Worm (Caenorhabditis elegans): ENCODE results near the gene srj-29.
A peak's percentile ranks its signal among the peaks of the same experiment; 100 is the strongest.

srj-29 gene

DNA sequence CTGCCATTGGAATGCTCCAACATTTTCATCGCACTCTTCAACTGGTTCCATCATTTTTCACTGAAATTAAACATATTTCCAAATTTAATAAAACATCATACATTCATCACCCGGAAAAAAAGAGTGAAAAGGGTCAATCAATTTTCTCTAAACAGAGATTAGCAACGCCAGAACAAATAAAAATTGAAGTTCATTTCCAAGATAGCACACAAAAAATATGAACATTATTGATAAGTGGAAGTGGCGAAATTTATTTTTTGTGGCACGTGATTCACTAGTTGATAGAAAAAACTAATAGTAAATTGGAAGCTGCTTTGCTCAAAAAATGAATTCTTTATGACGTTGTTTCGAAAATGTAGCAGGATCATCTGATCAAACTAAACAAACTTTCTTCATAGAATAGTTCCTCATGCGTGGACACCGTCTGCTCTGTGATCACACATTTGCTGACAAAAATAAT lies at the start of gene srj-29, which contains the start of gene F14H3.12:
TSS of gene srj-29 (plus strand) at position 410 of the 460 bp plus-strand sequence.
TSS of gene F14H3.12 (minus strand) at position 74 of the 460 bp plus-strand sequence.
- TF ChIP-seq snu-23 (GFP tag; optimal IDR thresholded peaks at IDR 0.05) (no peak), isw-1 (GFP tag; IDR thresholded peaks at IDR 0.05) (no peak), elt-2 (tag; optimal IDR thresholded peaks at IDR 0.05) (peak; percentile 48)

DNA sequence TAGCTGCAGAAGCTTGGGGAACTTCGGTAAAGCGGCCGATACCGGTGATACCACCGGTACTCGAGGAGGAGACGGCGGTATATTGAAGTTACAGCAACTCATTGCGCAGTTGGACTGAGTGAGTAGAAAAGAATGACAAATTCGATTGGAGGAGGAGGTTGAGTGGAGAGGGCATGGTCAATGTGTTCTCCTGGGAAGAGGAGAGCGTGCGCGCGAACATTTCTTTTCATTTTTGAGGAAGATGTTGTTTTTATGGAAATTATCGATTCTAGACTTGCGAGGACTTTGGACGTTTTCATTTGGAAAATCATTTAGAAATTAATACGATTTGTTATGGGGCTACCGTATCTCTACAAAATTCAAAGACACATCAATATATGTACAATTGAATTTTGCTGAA lies 46.2 kb upstream of the srj-29 start:
- TF ChIP-seq lir-3 (tag; optimal IDR thresholded peaks at IDR 0.05; ENCODE audit: poor library complexity) (no peak), efl-1 (optimal IDR thresholded peaks at IDR 0.05) (no peak), efl-1 (GFP tag; optimal IDR thresholded peaks at IDR 0.05 in 1 of 2) (peak in 1 of 2 experiments; percentile 46)

DNA sequence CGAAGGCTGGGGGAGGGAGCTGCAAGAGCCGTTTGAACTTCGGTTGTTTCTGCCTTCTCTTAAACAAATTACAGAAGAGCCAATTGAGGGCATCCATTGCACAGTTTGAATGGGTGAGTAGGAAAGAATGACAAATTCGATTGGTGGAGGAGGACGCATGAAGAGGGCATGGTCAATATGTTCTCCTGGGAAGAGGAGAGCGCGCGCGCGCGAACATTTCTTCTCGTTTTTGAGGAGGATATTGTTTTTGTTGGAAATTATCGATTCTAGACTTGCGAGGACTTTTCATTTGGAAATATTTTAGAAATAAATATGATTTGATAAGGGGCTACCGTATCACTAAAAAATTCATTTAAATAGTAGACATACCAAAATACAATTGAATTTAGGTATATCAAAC lies 43.9 kb upstream of the srj-29 start, which contains the start of gene T10C6.7:
TSS of gene T10C6.7 (minus strand) at position 143 of the 400 bp plus-strand sequence.
- no peak for TF ChIP-seq nhr-19 (GFP tag; conservative IDR thresholded peaks at IDR 0.05)
- no peak for TF ChIP-seq ztf-11 (tag; optimal IDR thresholded peaks at IDR 0.05)
- no peak for TF ChIP-seq egl-27 (tag; optimal IDR thresholded peaks at IDR 0.05)
- TF ChIP-seq lin-14 (GFP tag; optimal IDR thresholded peaks at IDR 0.05), result no peak
- TF ChIP-seq swsn-7 (tag; optimal IDR thresholded peaks at IDR 0.05), result no peak
- TF ChIP-seq unc-30 (tag; optimal IDR thresholded peaks at IDR 0.05), result no peak
- no peak for TF ChIP-seq nhr-76 (tag; optimal IDR thresholded peaks at IDR 0.05)
- no peak for TF ChIP-seq sup-37 (GFP tag; optimal IDR thresholded peaks at IDR 0.05)
- no peak for TF ChIP-seq nhr-90 (tag; optimal IDR thresholded peaks at IDR 0.05; ENCODE audit: poor library complexity)
- TF ChIP-seq ets-5 (GFP tag; IDR thresholded peaks at IDR 0.05), result no peak
- no peak for TF ChIP-seq nhr-237 (tag; optimal IDR thresholded peaks at IDR 0.05)
- no peak for TF ChIP-seq ama-1 (optimal IDR thresholded peaks at IDR 0.05)
- no peak for TF ChIP-seq fkh-4 (tag; optimal IDR thresholded peaks at IDR 0.05; ENCODE audit: borderline replicate concordance)
- TF ChIP-seq irx-1 (tag; optimal IDR thresholded peaks at IDR 0.05), result no peak
- no peak for TF ChIP-seq lin-15B (tag; optimal IDR thresholded peaks at IDR 0.05)

DNA sequence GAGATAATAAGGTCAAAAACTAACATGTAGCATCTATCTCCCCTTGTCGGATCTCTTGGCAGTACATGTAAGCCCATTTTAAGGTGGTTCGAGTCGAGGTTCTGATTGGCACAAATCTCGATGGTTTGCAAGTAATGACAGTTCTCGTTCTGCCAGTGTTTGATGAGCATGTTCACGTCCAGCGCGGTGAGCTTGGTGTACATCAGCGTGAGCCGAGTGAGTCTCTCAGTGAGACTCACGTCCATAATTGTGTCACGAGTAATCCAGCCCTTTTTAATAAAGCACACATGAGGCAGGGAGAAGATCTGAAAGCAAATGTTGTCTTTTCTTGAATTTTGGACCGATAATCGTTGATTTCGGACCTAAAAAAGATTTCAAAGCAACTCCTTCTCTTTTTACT lies 42.7 kb upstream of the srj-29 start, which contains the start of gene T10C6.16:
TSS of gene T10C6.16 (minus strand) at position 245 of the 400 bp plus-strand sequence.
- TF ChIP-seq zag-1 (tag; optimal IDR thresholded peaks at IDR 0.05) (no peak), nhr-85 (tag) (peak; percentile 18)

ce11 chrV:16033491-16033890 lies 42.0 kb upstream of the srj-29 start:
- TF ChIP-seq ztf-11 (tag; optimal IDR thresholded peaks at IDR 0.05), result no peak
- no peak for TF ChIP-seq ztf-4 (tag; optimal IDR thresholded peaks at IDR 0.05)
- TF ChIP-seq nhr-237 (tag; optimal IDR thresholded peaks at IDR 0.05), result no peak
- no peak for TF ChIP-seq pax-3 (tag; optimal IDR thresholded peaks at IDR 0.05)
- TF ChIP-seq vab-15 (tag; optimal IDR thresholded peaks at IDR 0.05), result no peak
- no peak for TF ChIP-seq nhr-71 (tag; optimal IDR thresholded peaks at IDR 0.05)
- TF ChIP-seq fkh-4 (tag; optimal IDR thresholded peaks at IDR 0.05; ENCODE audit: borderline replicate concordance), result no peak
- no peak for TF ChIP-seq lin-15B (tag; optimal IDR thresholded peaks at IDR 0.05)
- no peak for TF ChIP-seq nhr-47 (tag; optimal IDR thresholded peaks at IDR 0.05)
- TF ChIP-seq nhr-85 (tag), result no peak
- no peak for TF ChIP-seq unc-130 (tag; optimal IDR thresholded peaks at IDR 0.05)
- TF ChIP-seq sup-37 (GFP tag; optimal IDR thresholded peaks at IDR 0.05), result no peak
- TF ChIP-seq nhr-20 (tag; optimal IDR thresholded peaks at IDR 0.05), result no peak

DNA sequence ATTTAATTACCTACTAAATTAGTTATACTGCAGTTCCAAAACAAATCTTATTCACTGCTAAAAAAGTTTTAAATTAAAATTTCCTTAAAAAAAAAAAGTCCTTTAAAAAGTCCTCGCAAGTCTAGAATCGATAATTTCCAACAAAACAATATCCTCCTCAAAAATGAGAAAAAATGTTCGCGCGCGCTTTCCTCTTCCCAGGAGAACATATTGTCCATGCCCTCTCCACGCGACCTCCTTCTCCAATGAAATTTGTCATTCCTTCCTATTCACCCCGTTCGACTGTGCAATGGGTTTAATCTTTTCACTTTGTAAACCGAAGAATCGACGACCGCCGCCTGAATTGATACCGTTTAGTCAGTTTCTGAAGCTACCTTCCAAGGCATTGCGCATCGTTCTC lies 39.3 kb upstream of the srj-29 start, which contains the start of gene T10C6.10:
TSS of gene T10C6.10 (plus strand) at position 248 of the 400 bp plus-strand sequence.
- TF ChIP-seq lir-3 (tag; optimal IDR thresholded peaks at IDR 0.05; ENCODE audit: poor library complexity) (no peak), efl-1 (optimal IDR thresholded peaks at IDR 0.05) (no peak), efl-1 (GFP tag; optimal IDR thresholded peaks at IDR 0.05 in 1 of 2) (peak in 1 of 2 experiments; percentile 45)

Data from whole organism, L1 larva.